Worm (Caenorhabditis elegans) whole organism, young adult: ENCODE results near the gene Y48A6B.8.
A peak's percentile ranks its signal among the peaks of the same experiment; 100 is the strongest.

Experiments
- B0019.2 ChIP-seq: fragments of 200-800 bp; sonication (Bioruptor generic); conservative IDR thresholded peaks from 2 replicates; pipeline ENCODE4 v1.3.6; 2022; ENCODE audit warnings: missing genetic modification reagents, missing genetic modification characterization, missing compliant biosample characterization
- C06A6.2 ChIP-seq: fragments of 200-800 bp; sonication (Bioruptor generic); conservative IDR thresholded peaks from 2 replicates; pipeline ENCODE4 v1.3.6; 2022; ENCODE audit warnings: missing genetic modification characterization, missing compliant biosample characterization
- F57A8.1 ChIP-seq: fragments of 200-800 bp; sonication (Bioruptor generic); optimal IDR thresholded peaks from 2 replicates; lab custom pipeline; 2018; ENCODE audit warnings: mild to moderate bottlenecking, missing genetic modification characterization, moderate library complexity, missing compliant biosample characterization
- Y79H2A.3 ChIP-seq: fragments of 200-800 bp; sonication (Bioruptor generic); conservative IDR thresholded peaks from 2 replicates; pipeline ENCODE4 v1.3.6; 2022; ENCODE audit warnings: missing genetic modification reagents, missing genetic modification characterization, missing compliant biosample characterization
- ZK185.1 ChIP-seq: sonication (generic microtip); optimal IDR thresholded peaks from 2 replicates; lab custom pipeline; 2016; ENCODE audit warnings: mild to moderate bottlenecking, missing genetic modification characterization, missing compliant biosample characterization; ENCODE audit not compliant: poor library complexity, severe bottlenecking
- ama-1 ChIP-seq, 3 experiments: fragments of 150-350 bp in 1 of 3; sonication (generic microtip) in 2 of 3; optimal IDR thresholded peaks; 2 replicates each; lab custom pipeline; 2014 to 2018; ENCODE audit warnings: missing biosample characterization in 2 of 3, missing genetic modification characterization in 2 of 3, missing genetic modification reagents in 2 of 3
- aptf-2 ChIP-seq: fragments of 200-800 bp; sonication (Bioruptor generic); conservative IDR thresholded peaks from 2 replicates; pipeline ENCODE4 v1.3.6; 2022; ENCODE audit warnings: missing genetic modification reagents, missing genetic modification characterization, missing compliant biosample characterization
- attf-3 ChIP-seq: fragments of 200-800 bp; sonication (Bioruptor generic); conservative IDR thresholded peaks from 2 replicates; pipeline ENCODE4 v1.3.6; 2022; ENCODE audit warnings: missing genetic modification reagents, missing genetic modification characterization, missing compliant biosample characterization
- ccch-3 ChIP-seq: fragments of 200-800 bp; sonication (Bioruptor generic); optimal IDR thresholded peaks from 2 replicates; lab custom pipeline; 2018; ENCODE audit warnings: mild to moderate bottlenecking, missing genetic modification characterization, missing compliant biosample characterization
- cebp-1 ChIP-seq, 2 experiments: fragments of 200-800 bp in 1 of 2; sonication (Bioruptor generic) in 1 of 2; sonication (generic microtip) in 1 of 2; IDR thresholded peaks in 1 of 2; optimal IDR thresholded peaks in 1 of 2; 2 replicates each; pipeline versions ENCODE4 v1.3.6 to Lab custom; 2017 to 2022; ENCODE audit warnings: missing compliant biosample characterization in 2 of 2, missing genetic modification characterization in 2 of 2, mild to moderate bottlenecking in 1 of 2, missing genetic modification reagents in 1 of 2, moderate library complexity in 1 of 2
- ceh-79 ChIP-seq: sonication (generic microtip); optimal IDR thresholded peaks from 2 replicates; lab custom pipeline; 2017; ENCODE audit warnings: mild to moderate bottlenecking, missing genetic modification characterization, missing compliant biosample characterization
- dox-1 ChIP-seq: fragments of 200-800 bp; sonication (Bioruptor generic); IDR thresholded peaks from 2 replicates; pipeline ENCODE4 v1.3.6; 2022; ENCODE audit warnings: missing genetic modification reagents, missing genetic modification characterization, missing compliant biosample characterization
- dpff-1 ChIP-seq: sonication (generic microtip); optimal IDR thresholded peaks from 2 replicates; lab custom pipeline; 2017; ENCODE audit warnings: mild to moderate bottlenecking, missing genetic modification characterization, missing compliant biosample characterization
- egl-18 ChIP-seq: fragments of 200-800 bp; sonication (Bioruptor generic); IDR thresholded peaks from 2 replicates; pipeline ENCODE4 v1.3.6; 2022; ENCODE audit warnings: missing genetic modification reagents, missing genetic modification characterization, missing compliant biosample characterization
- him-1 ChIP-seq: sonication (generic microtip); optimal IDR thresholded peaks from 2 replicates; lab custom pipeline; 2016; ENCODE audit warnings: missing genotype, missing genetic modification reagents, missing genetic modification characterization, missing compliant biosample characterization
- hlh-12 ChIP-seq: sonication (generic microtip); optimal IDR thresholded peaks from 2 replicates; lab custom pipeline; 2016; ENCODE audit warnings: missing genetic modification characterization, missing compliant biosample characterization
- lin-26 ChIP-seq: fragments of 200-800 bp; sonication (Bioruptor generic); IDR thresholded peaks from 2 replicates; pipeline ENCODE4 v1.3.6; 2022; ENCODE audit warnings: missing genetic modification reagents, missing genetic modification characterization, missing compliant biosample characterization
- lir-1 ChIP-seq: fragments of 200-800 bp; sonication (Bioruptor generic); conservative IDR thresholded peaks from 2 replicates; pipeline ENCODE4 v1.3.6; 2022; ENCODE audit warnings: missing genetic modification reagents, missing genetic modification characterization, missing compliant biosample characterization
- lsy-27 ChIP-seq: sonication (generic microtip); optimal IDR thresholded peaks from 2 replicates; lab custom pipeline; 2017; ENCODE audit warnings: missing genetic modification characterization, mild to moderate bottlenecking, missing compliant biosample characterization, antibody characterized with exemption, missing genotype, borderline replicate concordance; ENCODE audit not compliant: insufficient read depth
- mcd-1 ChIP-seq: fragments of 200-800 bp; sonication (Bioruptor generic); IDR thresholded peaks from 2 replicates; pipeline ENCODE4 v1.3.6; 2022; ENCODE audit warnings: missing genetic modification reagents, missing genetic modification characterization, missing compliant biosample characterization
- mel-28 ChIP-seq: sonication (generic microtip); optimal IDR thresholded peaks from 2 replicates; lab custom pipeline; 2016; ENCODE audit warnings: borderline replicate concordance, mild to moderate bottlenecking, missing genetic modification characterization, missing compliant biosample characterization
- nhr-27 ChIP-seq: fragments of 200-800 bp; sonication (Bioruptor generic); optimal IDR thresholded peaks from 2 replicates; lab custom pipeline; 2018; ENCODE audit warnings: mild to moderate bottlenecking, missing genetic modification characterization, moderate library complexity, missing compliant biosample characterization
- repo-1 ChIP-seq: sonication (generic microtip); optimal IDR thresholded peaks from 2 replicates; lab custom pipeline; 2017; ENCODE audit warnings: mild to moderate bottlenecking, missing genetic modification characterization, missing compliant biosample characterization
- sea-2 ChIP-seq: fragments of 200-800 bp; sonication (Bioruptor generic); IDR thresholded peaks from 2 replicates; pipeline ENCODE4 v1.3.6; 2022; ENCODE audit warnings: missing genetic modification characterization, missing compliant biosample characterization
- snpc-1.3 ChIP-seq: sonication (generic microtip); optimal IDR thresholded peaks from 2 replicates; lab custom pipeline; 2017; ENCODE audit warnings: missing genetic modification characterization, mild to moderate bottlenecking, missing compliant biosample characterization, antibody characterized with exemption, moderate library complexity, missing genotype, missing genetic modification reagents; ENCODE audit not compliant: insufficient read depth
- snpc-4 ChIP-seq, 5 experiments: fragments of 150-350 bp in 1 of 5; sonication (generic microtip) in 4 of 5; optimal IDR thresholded peaks; 2 replicates each; lab custom pipeline; 2014 to 2018; ENCODE audit warnings: missing genetic modification characterization in 5 of 5, missing biosample characterization in 3 of 5, antibody characterized with exemption in 2 of 5, mild to moderate bottlenecking in 2 of 5, missing compliant biosample characterization in 2 of 5, missing genotype in 2 of 5, moderate library complexity in 2 of 5, missing genetic modification reagents in 1 of 5
- somi-1 ChIP-seq: fragments of 200-800 bp; sonication (Bioruptor generic); optimal IDR thresholded peaks from 2 replicates; lab custom pipeline; 2018; ENCODE audit warnings: mild to moderate bottlenecking, missing genetic modification characterization, missing compliant biosample characterization
- unc-130 ChIP-seq: sonication (generic microtip); optimal IDR thresholded peaks from 2 replicates; lab custom pipeline; 2016; ENCODE audit warnings: missing genetic modification reagents, missing genetic modification characterization, missing compliant biosample characterization
- xnd-1 ChIP-seq: sonication (generic microtip); optimal IDR thresholded peaks from 2 replicates; lab custom pipeline; 2016; ENCODE audit warnings: missing genotype, missing genetic modification reagents, missing genetic modification characterization, missing compliant biosample characterization
- zfh-2 ChIP-seq: fragments of 200-800 bp; sonication (Bioruptor generic); conservative IDR thresholded peaks from 2 replicates; pipeline ENCODE4 v1.3.6; 2022; ENCODE audit warnings: missing genetic modification reagents, missing genetic modification characterization, missing compliant biosample characterization
- ztf-26 ChIP-seq: sonication (generic microtip); optimal IDR thresholded peaks from 2 replicates; lab custom pipeline; 2017; ENCODE audit warnings: missing genetic modification characterization, missing compliant biosample characterization
- ztf-6 ChIP-seq: fragments of 200-800 bp; sonication (Bioruptor generic); IDR thresholded peaks from 2 replicates; pipeline ENCODE4 v1.3.6; 2022; ENCODE audit warnings: missing genetic modification reagents, missing genetic modification characterization, missing compliant biosample characterization

The Y48A6B.8 gene

DNA sequence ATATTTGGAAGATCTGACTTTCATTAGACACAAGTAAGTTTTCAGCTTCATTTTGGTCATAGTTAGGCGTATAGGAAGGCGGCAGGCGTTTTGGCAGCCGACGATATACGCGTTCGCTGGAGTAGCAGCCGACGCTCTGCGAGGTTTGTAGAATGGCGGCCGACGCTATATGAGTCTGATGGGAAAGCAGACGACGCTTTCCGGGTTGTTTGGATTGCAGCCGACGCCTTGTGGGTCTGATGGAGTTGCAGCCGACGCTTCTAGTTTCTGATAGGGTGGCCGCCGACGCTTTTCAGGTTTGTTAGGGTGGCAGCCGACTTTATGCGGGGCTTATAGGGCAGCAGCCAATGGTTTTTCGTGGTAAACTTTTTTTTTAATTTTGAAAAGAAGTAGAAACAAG is 26.4 kb downstream of the Y48A6B.8 start:
- no peak for TF ChIP-seq Y79H2A.3 (GFP tag; lab: Robert Waterston, UW)
- TF ChIP-seq snpc-4 (GFP tag; optimal IDR thresholded peaks at IDR 0.05; lab: Kevin White, UChicago), result no peak
- TF ChIP-seq snpc-4 (tag; optimal IDR thresholded peaks at IDR 0.05; lab: Kevin White, UChicago), result peak in 1 of 4 experiments; percentile 52
- no peak for TF ChIP-seq repo-1 (tag; lab: Kevin White, UChicago)
- peak; percentile 47; the same call in 1 of the 2 replicates for TF ChIP-seq zfh-2 (GFP tag; lab: Robert Waterston, UW)

ce11 chrIII:10995156-10995555 is 34.1 kb downstream of the Y48A6B.8 start, which contains the start of gene dmsr-5:
Gene dmsr-5, minus strand, starts transcription at chrIII:10995256.
- no peak for TF ChIP-seq zfh-2 (GFP tag; lab: Robert Waterston, UW)
- no peak for TF ChIP-seq C06A6.2 (GFP tag; lab: Robert Waterston, UW)
- no peak for TF ChIP-seq ztf-6
- TF ChIP-seq lsy-27 (tag; lab: Kevin White, UChicago), result no peak
- no peak for TF ChIP-seq mcd-1
- TF ChIP-seq xnd-1 (tag; lab: Kevin White, UChicago), result no peak
- TF ChIP-seq B0019.2 (GFP tag; lab: Robert Waterston, UW), result no peak
- no peak for TF ChIP-seq unc-130 (GFP tag; lab: Kevin White, UChicago)
- no peak for TF ChIP-seq snpc-1.3 (tag; lab: Kevin White, UChicago)
- TF ChIP-seq hlh-12, result no peak
- TF ChIP-seq nhr-27 (tag; lab: Kevin White, UChicago), result no peak
- no peak for TF ChIP-seq him-1 (tag; lab: Kevin White, UChicago)
- TF ChIP-seq lir-1 (GFP tag; lab: Robert Waterston, UW), result no peak
- no peak for TF ChIP-seq dpff-1 (tag; lab: Kevin White, UChicago)
- TF ChIP-seq ZK185.1 (tag; lab: Kevin White, UChicago), result no peak
- no peak for TF ChIP-seq cebp-1 (GFP tag; IDR thresholded peaks at IDR 0.05; lab: Robert Waterston, UW)
- TF ChIP-seq cebp-1 (tag; optimal IDR thresholded peaks at IDR 0.05; lab: Kevin White, UChicago), result no peak
- no peak for TF ChIP-seq F57A8.1 (GFP tag; lab: Kevin White, UChicago)
- no peak for TF ChIP-seq ztf-26
- no peak for TF ChIP-seq attf-3 (GFP tag; lab: Robert Waterston, UW)
- no peak for TF ChIP-seq somi-1 (GFP tag; lab: Kevin White, UChicago)

DNA sequence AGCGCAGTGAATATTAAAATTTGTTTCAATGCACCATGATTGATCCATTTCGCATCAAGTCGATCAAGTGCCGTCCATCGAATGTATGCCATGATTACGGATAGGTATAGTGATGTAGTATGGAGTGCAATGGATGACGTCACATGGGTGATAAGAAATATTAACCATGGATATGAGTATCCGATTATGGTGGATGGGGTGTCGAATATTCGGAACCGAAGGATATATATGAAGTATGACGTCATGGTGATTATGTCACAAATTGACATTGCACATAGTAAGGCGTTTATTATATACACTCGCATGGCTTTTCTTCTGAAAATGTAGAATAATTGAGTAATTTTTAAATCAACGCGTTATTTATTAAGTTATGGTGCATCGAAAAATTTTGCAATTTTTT is 35.2 kb downstream of the Y48A6B.8 start:
- TF ChIP-seq snpc-4 (GFP tag; optimal IDR thresholded peaks at IDR 0.05; lab: Kevin White, UChicago) (no peak), snpc-4 (tag; optimal IDR thresholded peaks at IDR 0.05; lab: Kevin White, UChicago) (no peak), ZK185.1 (tag; lab: Kevin White, UChicago) (no peak), cebp-1 (GFP tag; IDR thresholded peaks at IDR 0.05; lab: Robert Waterston, UW) (no peak), cebp-1 (tag; optimal IDR thresholded peaks at IDR 0.05; lab: Kevin White, UChicago) (no peak), lir-1 (GFP tag; lab: Robert Waterston, UW) (no peak), dox-1 (GFP tag; lab: Robert Waterston, UW) (no peak), snpc-1.3 (tag; lab: Kevin White, UChicago) (no peak), egl-18 (GFP tag; lab: Robert Waterston, UW) (no peak), ccch-3 (GFP tag; lab: Kevin White, UChicago) (no peak), aptf-2 (GFP tag; lab: Robert Waterston, UW) (no peak), sea-2 (GFP tag; lab: Robert Waterston, UW) (no peak), mel-28 (no peak), lin-26 (GFP tag; lab: Robert Waterston, UW) (no peak), ceh-79 (no peak), ama-1 (optimal IDR thresholded peaks at IDR 0.05; lab: Kevin White, UChicago) (no peak), ama-1 (GFP tag; optimal IDR thresholded peaks at IDR 0.05; lab: Kevin White, UChicago) (no peak)
- TF ChIP-seq, all 124 proteins: peak for 0
